Worm (Caenorhabditis elegans) whole organism, young adult: ENCODE measurements around the gene F02D8.1.

ENCODE experiments used
- rcor-1 ChIP-seq: fragments of 200-800 bp; sonication (Bioruptor generic); IDR thresholded peaks from 2 replicates; pipeline ENCODE4 v1.3.6; 2022; ENCODE audit warnings: missing genetic modification reagents, missing genetic modification characterization, missing compliant biosample characterization

The F02D8.1 gene

DNA sequence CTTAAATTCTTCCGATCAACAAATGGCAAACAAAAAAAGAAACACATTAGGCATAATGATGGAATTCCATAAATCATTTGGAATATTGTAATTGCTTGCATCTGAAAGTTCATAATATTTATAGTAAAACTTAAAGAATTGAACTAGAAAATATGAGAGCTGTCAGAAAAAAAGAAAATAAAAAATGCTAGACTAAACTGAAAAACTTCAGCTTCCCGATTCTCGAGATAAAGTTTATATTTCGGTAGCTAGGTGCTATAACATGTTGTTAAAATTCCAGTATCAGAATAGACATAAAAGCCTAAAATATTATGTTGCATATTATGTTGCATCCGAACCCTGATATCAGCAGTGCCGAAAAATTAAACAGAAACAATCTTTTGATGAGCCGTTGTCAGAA, 54.4 kb downstream of the F02D8.1 start, which contains the start of gene srg-54 (continued):
- TF ChIP-seq rcor-1 (GFP tag; lab: Robert Waterston, UW): no peak
